Fruit fly (Drosophila melanogaster): Measurements from ENCODE around the gene Lrpprc2.

Lrpprc2 gene

DNA sequence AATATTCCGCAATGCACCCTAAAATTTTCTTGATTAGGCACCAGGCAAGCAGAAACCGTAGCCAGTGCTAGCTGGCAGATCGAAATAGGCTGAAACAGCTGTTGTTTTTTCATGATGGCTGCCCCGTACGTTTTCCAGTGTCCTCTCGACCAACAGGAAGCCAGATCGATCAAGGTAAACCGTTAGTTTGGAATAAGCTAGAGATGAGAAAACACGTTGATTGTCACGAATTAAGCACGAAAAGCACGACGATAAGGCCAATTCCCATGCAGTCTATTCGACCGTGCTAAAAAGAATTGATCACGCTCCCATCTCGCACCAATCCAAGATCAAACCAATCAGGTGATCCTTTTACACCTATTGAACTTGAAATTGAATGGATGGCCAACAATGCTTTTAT is 5.6 kb downstream of the Lrpprc2 start:
- no peak for TF ChIP-seq dmrt93B (GFP tag; optimal IDR thresholded peaks at IDR 0.05)
- TF ChIP-seq br (GFP tag; optimal IDR thresholded peaks at IDR 0.05), result no peak
- TF ChIP-seq usp (GFP tag; optimal IDR thresholded peaks at IDR 0.05), result no peak
- no peak for TF ChIP-seq sv (GFP tag; optimal IDR thresholded peaks at IDR 0.05)

DNA sequence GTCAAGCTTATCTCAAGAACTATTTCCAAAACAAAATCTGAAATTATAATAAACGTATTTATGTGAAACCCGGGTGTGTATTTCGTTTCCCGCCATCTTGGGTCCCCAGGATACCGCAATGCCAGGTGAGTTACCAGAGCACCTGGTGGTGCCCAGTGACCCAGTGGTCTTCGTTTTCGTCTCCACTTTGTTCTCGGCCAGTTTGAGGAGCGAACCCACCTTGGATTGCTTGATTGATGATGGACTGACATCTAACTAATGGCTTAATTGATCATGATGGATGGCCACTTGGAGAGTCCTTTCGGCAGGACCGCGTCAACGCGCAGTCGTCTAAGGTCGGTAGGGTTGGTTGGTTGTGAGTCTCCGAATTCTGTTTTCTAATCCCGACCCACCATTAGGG is 8.3 kb downstream of the Lrpprc2 start, which contains the start of gene Gr2a:
Gene Gr2a (plus strand): TSS at position 301 of the 400 bp plus-strand sequence.
- TF ChIP-seq sv (GFP tag; optimal IDR thresholded peaks at IDR 0.05) (no peak), sage (GFP tag; optimal IDR thresholded peaks at IDR 0.05) (no peak), dmrt93B (GFP tag; optimal IDR thresholded peaks at IDR 0.05) (no peak), Rel (GFP tag; optimal IDR thresholded peaks at IDR 0.05) (no peak), Rel (tag; optimal IDR thresholded peaks at IDR 0.05) (no peak), Dif (GFP tag; optimal IDR thresholded peaks at IDR 0.05; ENCODE audit: partially characterized antibody) (no peak), fru (GFP tag; optimal IDR thresholded peaks at IDR 0.05) (no peak), tai (GFP tag; optimal IDR thresholded peaks at IDR 0.05) (no peak), Myc (optimal IDR thresholded peaks at IDR 0.05) (no peak), rgr (GFP tag; optimal IDR thresholded peaks at IDR 0.05) (no peak), lola (GFP tag; optimal IDR thresholded peaks at IDR 0.05) (no peak), Dfd (GFP tag; optimal IDR thresholded peaks at IDR 0.05) (no peak)

DNA sequence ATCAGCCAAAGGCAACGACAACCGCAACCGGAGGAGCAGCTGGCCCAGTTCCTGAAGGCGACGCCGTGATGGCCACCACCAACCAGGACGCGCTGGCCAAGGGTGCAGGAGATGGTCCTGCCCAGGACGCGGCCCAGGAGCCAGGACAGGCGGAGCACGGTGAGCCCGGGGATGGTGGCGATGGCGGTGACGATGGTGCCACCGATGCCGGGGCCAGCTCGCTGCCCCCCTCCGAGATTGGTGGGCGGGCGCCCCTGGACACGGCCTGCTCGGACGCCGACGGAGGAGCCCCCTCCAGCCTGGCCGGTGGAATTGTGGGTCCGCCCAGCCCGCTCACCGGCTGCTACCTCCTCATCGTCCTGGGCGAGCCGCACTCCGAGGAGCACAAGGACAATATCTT is 46.1 kb downstream of the Lrpprc2 start:
- TF ChIP-seq Dfd (GFP tag; optimal IDR thresholded peaks at IDR 0.05) (peak; percentile 97), Dif (GFP tag; optimal IDR thresholded peaks at IDR 0.05; ENCODE audit: partially characterized antibody) (no peak), lola (GFP tag; optimal IDR thresholded peaks at IDR 0.05) (no peak)

DNA sequence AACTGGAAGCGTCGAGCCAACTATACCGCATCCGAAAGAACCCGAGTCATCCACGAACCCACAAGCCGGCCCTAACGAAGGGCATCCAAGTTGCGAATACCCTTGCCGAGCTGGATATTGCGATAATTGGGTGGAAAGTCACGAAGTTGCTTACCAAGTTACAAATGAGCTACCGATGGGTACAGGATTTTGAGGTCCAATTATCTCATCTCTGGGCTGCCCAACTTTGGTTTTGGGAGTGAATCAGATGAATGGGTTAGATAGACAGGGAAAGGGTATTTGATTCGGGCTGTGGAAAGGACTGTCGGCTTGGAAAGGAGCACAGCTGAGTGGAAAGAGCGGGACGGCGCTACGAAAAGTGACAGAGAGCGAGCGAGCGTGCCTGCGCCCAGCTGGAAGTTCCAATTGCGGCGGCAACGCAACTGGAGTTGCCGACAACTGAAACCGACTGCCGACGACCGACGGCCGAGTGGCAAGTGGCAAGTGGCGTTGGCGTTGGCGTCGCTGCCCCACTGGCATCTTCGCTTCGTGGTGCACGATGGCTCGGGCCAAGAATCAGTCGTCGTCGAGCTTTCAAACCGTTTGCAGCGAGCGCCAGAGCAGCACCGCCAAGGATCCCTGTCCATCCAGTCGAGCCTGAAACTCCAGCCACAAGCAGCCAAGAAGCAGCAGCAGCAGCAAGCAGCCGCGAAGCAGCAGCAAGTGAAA is 49.0 kb downstream of the Lrpprc2 start:
- no peak for TF ChIP-seq dl (GFP tag; optimal IDR thresholded peaks at IDR 0.05; ENCODE audit: insufficient read depth in 1 of 2, partially characterized antibody in 2 of 2)
- TF ChIP-seq psq (GFP tag; optimal IDR thresholded peaks at IDR 0.05), result peak; percentile 8
- peak; percentile 31 for TF ChIP-seq Vsx2 (GFP tag; optimal IDR thresholded peaks at IDR 0.05; ENCODE audit: partially characterized antibody)
- TF ChIP-seq CrebA (GFP tag; optimal IDR thresholded peaks at IDR 0.05; ENCODE audit: borderline replicate concordance), result no peak
- TF ChIP-seq h (GFP tag; optimal IDR thresholded peaks at IDR 0.05), result peak; percentile 12
- TF ChIP-seq fru (GFP tag; optimal IDR thresholded peaks at IDR 0.05), result peak; percentile 43
- TF ChIP-seq Sp1 (GFP tag; optimal IDR thresholded peaks at IDR 0.05), result peak; percentile 17
- TF ChIP-seq HLH106 (tag; optimal IDR thresholded peaks at IDR 0.05), result peak; percentile 4
- peak; percentile 18 for TF ChIP-seq br (GFP tag; optimal IDR thresholded peaks at IDR 0.05)
- peak in 1 of 2 experiments; percentile 22 for TF ChIP-seq foxo (GFP tag; optimal IDR thresholded peaks at IDR 0.05)
- peak; percentile 36 for TF ChIP-seq ey (GFP tag; optimal IDR thresholded peaks at IDR 0.05)
- peak; percentile 80 for TF ChIP-seq woc (GFP tag; optimal IDR thresholded peaks at IDR 0.05)
- no peak for TF ChIP-seq rgr (GFP tag; optimal IDR thresholded peaks at IDR 0.05)

DNA sequence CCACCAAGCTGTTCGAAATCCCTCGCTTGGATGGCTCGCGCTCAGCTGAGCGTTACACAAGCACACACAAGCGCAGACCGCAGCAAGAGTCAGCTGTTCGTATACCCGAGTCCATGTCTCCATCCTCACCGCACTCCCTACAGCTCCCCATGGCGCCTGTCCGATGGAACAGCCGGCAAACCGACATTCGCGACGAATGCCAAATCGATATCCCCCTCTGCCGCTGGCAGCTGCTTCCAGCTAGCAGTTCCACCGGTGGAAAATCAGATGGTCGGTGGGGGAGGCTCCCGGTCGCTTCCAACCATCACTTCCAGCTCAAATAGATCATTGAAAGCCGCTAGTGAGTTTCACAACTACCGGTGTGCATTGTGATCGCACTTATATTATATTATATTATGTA is 50.1 kb downstream of the Lrpprc2 start:
- no peak for TF ChIP-seq br (GFP tag; optimal IDR thresholded peaks at IDR 0.05)
- no peak for TF ChIP-seq Mio (GFP tag; optimal IDR thresholded peaks at IDR 0.05)
- TF ChIP-seq Vsx2 (GFP tag; optimal IDR thresholded peaks at IDR 0.05; ENCODE audit: partially characterized antibody), result no peak
- no peak for TF ChIP-seq Myc (optimal IDR thresholded peaks at IDR 0.05)
- TF ChIP-seq ey (GFP tag; optimal IDR thresholded peaks at IDR 0.05), result no peak
- TF ChIP-seq CG32264 (GFP tag; optimal IDR thresholded peaks at IDR 0.05), result no peak
- TF ChIP-seq Rel (GFP tag; optimal IDR thresholded peaks at IDR 0.05), result no peak
- no peak for TF ChIP-seq Rel (tag; optimal IDR thresholded peaks at IDR 0.05)
- no peak for TF ChIP-seq jim (GFP tag; optimal IDR thresholded peaks at IDR 0.05)
- TF ChIP-seq foxo (GFP tag; optimal IDR thresholded peaks at IDR 0.05), result no peak
- TF ChIP-seq Sp1 (GFP tag; optimal IDR thresholded peaks at IDR 0.05), result no peak
- TF ChIP-seq dmrt93B (GFP tag; optimal IDR thresholded peaks at IDR 0.05), result no peak
- TF ChIP-seq Dfd (GFP tag; optimal IDR thresholded peaks at IDR 0.05), result no peak
- no peak for TF ChIP-seq usp (GFP tag; optimal IDR thresholded peaks at IDR 0.05)

DNA sequence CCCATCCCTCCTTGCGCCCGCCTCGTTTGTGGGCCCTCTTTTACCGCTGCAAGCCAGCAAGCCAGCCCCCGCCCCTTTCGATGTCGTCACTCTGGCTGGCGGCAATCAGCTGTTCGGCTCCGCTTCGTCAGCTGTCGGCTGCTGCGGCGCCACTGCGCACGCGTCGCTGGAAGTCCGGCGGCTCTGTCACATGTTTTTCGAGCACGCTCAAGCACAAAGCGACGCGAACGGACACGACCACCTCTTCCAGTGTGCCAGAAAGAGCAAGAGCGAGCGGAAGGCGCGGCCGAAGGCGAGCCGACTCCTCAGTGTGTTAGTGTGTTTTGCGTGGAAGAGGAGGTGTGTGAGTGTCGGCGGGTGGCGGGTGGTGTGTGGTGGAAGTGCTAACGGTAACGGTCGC is 51.5 kb downstream of the Lrpprc2 start, which contains the start of gene futsch:
Gene futsch (plus strand): TSS at position 106 of the 400 bp plus-strand sequence.
- TF ChIP-seq HLH106 (tag; optimal IDR thresholded peaks at IDR 0.05) (no peak), N (GFP tag; optimal IDR thresholded peaks at IDR 0.05) (no peak), rgr (GFP tag; optimal IDR thresholded peaks at IDR 0.05) (no peak), psq (GFP tag; optimal IDR thresholded peaks at IDR 0.05) (no peak), ey (GFP tag; optimal IDR thresholded peaks at IDR 0.05) (no peak), brk (GFP tag; optimal IDR thresholded peaks at IDR 0.05) (no peak), CrebA (GFP tag; optimal IDR thresholded peaks at IDR 0.05; ENCODE audit: borderline replicate concordance) (no peak), fru (GFP tag; optimal IDR thresholded peaks at IDR 0.05) (no peak), h (GFP tag; optimal IDR thresholded peaks at IDR 0.05) (no peak), tai (GFP tag; optimal IDR thresholded peaks at IDR 0.05) (no peak), CG9705 (GFP tag; optimal IDR thresholded peaks at IDR 0.05) (no peak)
